Fruit fly (Drosophila melanogaster) Kc167 (cell line): ENCODE data around the gene CG46465.

Experiments
- psq ChIP-seq: fragments of >200 bp; optimal IDR thresholded peaks from 2 replicates; lab custom pipeline; 2017; ENCODE audit warnings: missing external identifiers
- ttk ChIP-seq: sonication (Bioruptor generic); optimal IDR thresholded peaks from 2 replicates; lab custom pipeline; 2017; ENCODE audit warnings: missing external identifiers

dm6 chr2L:18946636-18947514 lies 45.4 kb upstream of the CG46465 start:
- TF ChIP-seq psq (lab: Kevin White, UChicago) (no peak), ttk (lab: Kevin White, UChicago) (no peak)
